Worm (Caenorhabditis elegans) whole organism, early embryonic: ENCODE data around the gene VF13D12L.3.

Experiments used
- F13C5.2 ChIP-seq: sonication (generic microtip); optimal IDR thresholded peaks from 2 replicates; lab custom pipeline; 2017; ENCODE audit warnings: mild to moderate bottlenecking, missing genetic modification characterization, inconsistent platforms, missing compliant biosample characterization
- aly-1 ChIP-seq: sonication (generic microtip); optimal IDR thresholded peaks from 2 replicates; lab custom pipeline; 2016; ENCODE audit warnings: missing genetic modification characterization, missing compliant biosample characterization
- ama-1 ChIP-seq: fragments of 150-350 bp; optimal IDR thresholded peaks from 2 replicates; lab custom pipeline; 2014
- ceh-13 ChIP-seq: fragments of 200-800 bp; sonication (Bioruptor generic); optimal IDR thresholded peaks from 2 replicates; lab custom pipeline; 2018; ENCODE audit warnings: mild to moderate bottlenecking, missing genetic modification characterization, missing compliant biosample characterization
- ceh-36 ChIP-seq: sonication (generic microtip); optimal IDR thresholded peaks from 2 replicates; lab custom pipeline; 2016; ENCODE audit warnings: missing genetic modification characterization, inconsistent platforms, missing compliant biosample characterization
- ets-7 ChIP-seq: sonication (generic microtip); optimal IDR thresholded peaks from 2 replicates; lab custom pipeline; 2016; ENCODE audit warnings: missing genotype, missing genetic modification characterization, missing compliant biosample characterization
- hmbx-1 ChIP-seq: sonication (generic microtip); optimal IDR thresholded peaks from 2 replicates; lab custom pipeline; 2016; ENCODE audit warnings: mild to moderate bottlenecking, missing genetic modification characterization, missing compliant biosample characterization
- hnd-1 ChIP-seq: sonication (generic microtip); optimal IDR thresholded peaks from 2 replicates; lab custom pipeline; 2016; ENCODE audit warnings: missing genetic modification characterization, missing compliant biosample characterization
- pes-1 ChIP-seq: fragments of 200-800 bp; sonication (Bioruptor generic); IDR thresholded peaks from 2 replicates; pipeline ENCODE4 v1.3.6; 2022; ENCODE audit warnings: missing genetic modification reagents, missing genetic modification characterization, missing compliant biosample characterization

- TF ChIP-seq aly-1 (no peak), ama-1 (lab: Kevin White, UChicago) (no peak), hmbx-1 (tag; lab: Kevin White, UChicago) (no peak), pes-1 (GFP tag; lab: Robert Waterston, UW) (no peak), ets-7 (tag; lab: Kevin White, UChicago) (no peak), ceh-13 (no peak), hnd-1 (tag; lab: Kevin White, UChicago) (no peak), ceh-36 (tag; lab: Kevin White, UChicago) (no peak), F13C5.2 (tag; lab: Kevin White, UChicago) (no peak)
Observed at ce11 chrII:11742320-11742719, 36.5 kb downstream of the VF13D12L.3 start.
